Fruit fly (Drosophila melanogaster): ENCODE measurements around the gene tilB.

Gene tilB

dm6 chrX:22443954-22444910 lies 5.3 kb upstream of the tilB start, which contains the start of gene CG14621 (continued):
- TF ChIP-seq inv (GFP tag; IDR thresholded peaks at IDR 0.05; ENCODE audit: partially characterized antibody) (peak; percentile 29; the same call in 1 of the 2 replicates), CG30020 (tag; optimal IDR thresholded peaks at IDR 0.05) (peak; percentile 88), CG12391 (tag; optimal IDR thresholded peaks at IDR 0.05) (no peak), HLH54F (GFP tag; optimal IDR thresholded peaks at IDR 0.05) (no peak), otp (GFP tag; IDR thresholded peaks at IDR 0.05) (no peak), Doc2 (GFP tag; IDR thresholded peaks at IDR 0.05) (no peak), CG10979 (tag; optimal IDR thresholded peaks at IDR 0.05) (peak; percentile 11), crc (GFP tag; optimal IDR thresholded peaks at IDR 0.05) (no peak), Scr (GFP tag; IDR thresholded peaks at IDR 0.05; ENCODE audit: partially characterized antibody) (peak; percentile 47; the same call in 1 of the 2 replicates), H15 (GFP tag; IDR thresholded peaks at IDR 0.05) (no peak), nmo (GFP tag; optimal IDR thresholded peaks at IDR 0.05) (no peak), lola (GFP tag; optimal IDR thresholded peaks at IDR 0.05) (peak in 1 of 3 experiments; percentile 41), Sox100B (GFP tag; optimal IDR thresholded peaks at IDR 0.05) (no peak), CG31388 (GFP tag; optimal IDR thresholded peaks at IDR 0.05) (no peak), dysf (GFP tag; IDR thresholded peaks at IDR 0.05) (0 out of 3 replicates have a peak, but pooled peaks have one; percentile 18), CG14710 (tag; optimal IDR thresholded peaks at IDR 0.05) (peak; percentile 24), Dek (tag; optimal IDR thresholded peaks at IDR 0.05) (no peak), CG13296 (GFP tag; optimal IDR thresholded peaks at IDR 0.05) (no peak), slou (GFP tag; optimal IDR thresholded peaks at IDR 0.05) (no peak), zfh1 (GFP tag; IDR thresholded peaks at IDR 0.05) (no peak), cwo (GFP tag; optimal IDR thresholded peaks at IDR 0.05) (no peak), CG14667 (GFP tag; IDR thresholded peaks at IDR 0.05) (no peak), ssp (GFP tag; IDR thresholded peaks at IDR 0.05) (peak; percentile 60), esg (GFP tag; conservative IDR thresholded peaks at IDR 0.05) (no peak), Hr39 (optimal IDR thresholded peaks at IDR 0.05) (no peak), CG18599 (GFP tag; optimal IDR thresholded peaks at IDR 0.05) (no peak), CG5953 (GFP tag; IDR thresholded peaks at IDR 0.05) (no peak), NK7.1 (GFP tag; optimal IDR thresholded peaks at IDR 0.05) (no peak), CG15073 (GFP tag; optimal IDR thresholded peaks at IDR 0.05) (no peak), MBD-R2 (GFP tag; IDR thresholded peaks at IDR 0.05) (peak; percentile 48; the same call in 1 of the 2 replicates), Nf-YB (GFP tag; optimal IDR thresholded peaks at IDR 0.05) (no peak), CG6791 (GFP tag; IDR thresholded peaks at IDR 0.05; ENCODE audit: partially characterized antibody) (0 out of 3 replicates have a peak, but pooled peaks have one; percentile 10), Ptx1 (GFP tag; IDR thresholded peaks at IDR 0.05) (no peak), tap (tag; optimal IDR thresholded peaks at IDR 0.05) (no peak), amos (GFP tag; IDR thresholded peaks at IDR 0.05; ENCODE audit: partially characterized antibody) (peak; percentile 20; the same call in 1 of the 2 replicates), CG17328 (GFP tag; IDR thresholded peaks at IDR 0.05) (no peak), CG9797 (GFP tag; optimal IDR thresholded peaks at IDR 0.05) (peak; percentile 8), Ravus (GFP tag; IDR thresholded peaks at IDR 0.05) (no peak), CG9609 (GFP tag; optimal IDR thresholded peaks at IDR 0.05) (no peak), BEAF-32 (GFP tag; optimal IDR thresholded peaks at IDR 0.05) (peak; percentile 59), CG12942 (GFP tag; optimal IDR thresholded peaks at IDR 0.05) (no peak), corto (GFP tag; optimal IDR thresholded peaks at IDR 0.05) (no peak), tup (GFP tag; optimal IDR thresholded peaks at IDR 0.05) (no peak), CG10543 (GFP tag; optimal IDR thresholded peaks at IDR 0.05) (peak; percentile 2), peb (GFP tag; IDR thresholded peaks at IDR 0.05) (no peak), ham (GFP tag; IDR thresholded peaks at IDR 0.05) (no peak), CG7839 (tag; optimal IDR thresholded peaks at IDR 0.05) (no peak), CG3163 (GFP tag; optimal IDR thresholded peaks at IDR 0.05) (no peak)
